Fruit fly (Drosophila melanogaster): Measurements from ENCODE around the gene Nepl8.

- no peak for TF ChIP-seq CG8478 (optimal IDR thresholded peaks at IDR 0.05)
- TF ChIP-seq CTCF (optimal IDR thresholded peaks at IDR 0.05), result no peak
Measured at dm6 chr2L:16499559-16499958, 11.6 kb downstream of the Nepl8 start.

All from S2 (cell line).